Fruit fly (Drosophila melanogaster) whole organism: ENCODE results near the gene Cngl.

Source experiments
- CG8478 ChIP-seq: fragments of >200 bp; optimal IDR thresholded peaks from 2 replicates; lab custom pipeline; 2018; ENCODE audit warnings: inconsistent platforms
- Dll ChIP-seq: fragments of >200 bp; optimal IDR thresholded peaks from 2 replicates; lab custom pipeline; 2017
- EcR ChIP-seq, 2 experiments: fragments of >200 bp; optimal IDR thresholded peaks; 2 replicates each; lab custom pipeline; 2017; ENCODE audit warnings: missing biosample characterization in 2 of 2, missing genetic modification characterization in 2 of 2, missing genetic modification reagents in 2 of 2
- pan ChIP-seq: fragments of >200 bp; optimal IDR thresholded peaks from 2 replicates; lab custom pipeline; 2017
- psq ChIP-seq: fragments of >200 bp; optimal IDR thresholded peaks from 2 replicates; lab custom pipeline; 2017
- usp ChIP-seq: fragments of >200 bp; optimal IDR thresholded peaks from 2 replicates; lab custom pipeline; 2017; ENCODE audit warnings: missing biosample characterization, missing genetic modification characterization, mixed read lengths

Gene Cngl

dm6 chrX:15441245-15441644 lies at the start of gene Cngl:
Gene Cngl (minus strand): TSS chrX:15441252.
- no peak for TF ChIP-seq psq (lab: Kevin White, UChicago)
- no peak for TF ChIP-seq usp (GFP tag; lab: Kevin White, UChicago)
- no peak for TF ChIP-seq EcR (GFP tag; optimal IDR thresholded peaks at IDR 0.05; lab: Kevin White, UChicago)
- TF ChIP-seq Dll (lab: Kevin White, UChicago) = no peak

dm6 chrX:15490519-15490918 lies 49.5 kb upstream of the Cngl start:
- TF ChIP-seq psq (lab: Kevin White, UChicago) (no peak), Dll (lab: Kevin White, UChicago) (no peak), usp (GFP tag; lab: Kevin White, UChicago) (no peak), EcR (GFP tag; optimal IDR thresholded peaks at IDR 0.05; lab: Kevin White, UChicago) (no peak), pan (no peak), CG8478 (lab: Kevin White, UChicago) (no peak)

dm6 chrX:15486682-15487081 lies 45.6 kb upstream of the Cngl start, which contains the start of gene Gmap:
Gene Gmap (plus strand): TSS chrX:15486922.
- TF ChIP-seq psq (lab: Kevin White, UChicago) (no peak), Dll (lab: Kevin White, UChicago) (no peak), CG8478 (lab: Kevin White, UChicago) (no peak), usp (GFP tag; lab: Kevin White, UChicago) (no peak), pan (no peak), EcR (GFP tag; optimal IDR thresholded peaks at IDR 0.05; lab: Kevin White, UChicago) (no peak)

- TF ChIP-seq psq (lab: Kevin White, UChicago) (no peak), usp (GFP tag; lab: Kevin White, UChicago) (no peak), pan (no peak), Dll (lab: Kevin White, UChicago) (no peak), CG8478 (lab: Kevin White, UChicago) (no peak), EcR (GFP tag; optimal IDR thresholded peaks at IDR 0.05; lab: Kevin White, UChicago) (no peak)
These were observed 43.5 kb upstream of the Cngl start for dm6 chrX:15484451-15485032.

- no peak for TF ChIP-seq psq (lab: Kevin White, UChicago)
- peak; percentile 18 for TF ChIP-seq Dll (lab: Kevin White, UChicago)
- TF ChIP-seq CG8478 (lab: Kevin White, UChicago) = no peak
- no peak for TF ChIP-seq usp (GFP tag; lab: Kevin White, UChicago)
- no peak for TF ChIP-seq EcR (GFP tag; optimal IDR thresholded peaks at IDR 0.05; lab: Kevin White, UChicago)
These were observed 42.2 kb upstream of the Cngl start for dm6 chrX:15483010-15483802.

dm6 chrX:15482236-15482660 lies 41.2 kb upstream of the Cngl start, which contains the start of gene CG6340:
Gene CG6340 (plus strand): TSS chrX:15482374.
- TF ChIP-seq EcR (GFP tag; optimal IDR thresholded peaks at IDR 0.05; lab: Kevin White, UChicago) = no peak
- TF ChIP-seq CG8478 (lab: Kevin White, UChicago) = no peak
- TF ChIP-seq psq (lab: Kevin White, UChicago) = no peak
- TF ChIP-seq usp (GFP tag; lab: Kevin White, UChicago) = no peak
- TF ChIP-seq Dll (lab: Kevin White, UChicago) = no peak
- TF ChIP-seq pan = no peak

- TF ChIP-seq pan = no peak
- TF ChIP-seq Dll (lab: Kevin White, UChicago) = no peak
- TF ChIP-seq psq (lab: Kevin White, UChicago) = no peak
- no peak for TF ChIP-seq CG8478 (lab: Kevin White, UChicago)
- no peak for TF ChIP-seq EcR (GFP tag; optimal IDR thresholded peaks at IDR 0.05; lab: Kevin White, UChicago)
- no peak for TF ChIP-seq usp (GFP tag; lab: Kevin White, UChicago)
These were observed 34.7 kb upstream of the Cngl start, which contains the start of gene CG6324 for dm6 chrX:15475791-15476190. Gene CG6324 (plus strand): TSS chrX:15476091.

- no peak for TF ChIP-seq CG8478 (lab: Kevin White, UChicago)
These were observed 34.3 kb upstream of the Cngl start, which contains the start of gene mh for dm6 chrX:15475367-15475789. Gene mh (minus strand): TSS chrX:15475400.

dm6 chrX:15471904-15472303 lies 30.9 kb upstream of the Cngl start, which contains the start of the genes Grip128 and Alg14:
Gene Grip128 (minus strand): TSS chrX:15472119.
Gene Alg14 (plus strand): TSS chrX:15472164.
- TF ChIP-seq Dll (lab: Kevin White, UChicago) (no peak), usp (GFP tag; lab: Kevin White, UChicago) (no peak), pan (no peak), CG8478 (lab: Kevin White, UChicago) (no peak), psq (lab: Kevin White, UChicago) (no peak), EcR (GFP tag; optimal IDR thresholded peaks at IDR 0.05; lab: Kevin White, UChicago) (no peak)

dm6 chrX:15467402-15467941 lies 26.4 kb upstream of the Cngl start, which contains the start of the genes CG15642 and CG15641:
Gene CG15642 (minus strand): TSS chrX:15467757.
Gene CG15641 (plus strand): TSS chrX:15467891.
- TF ChIP-seq EcR (GFP tag; optimal IDR thresholded peaks at IDR 0.05; lab: Kevin White, UChicago) (no peak), pan (no peak), CG8478 (lab: Kevin White, UChicago) (no peak), usp (GFP tag; lab: Kevin White, UChicago) (no peak), Dll (lab: Kevin White, UChicago) (no peak), psq (lab: Kevin White, UChicago) (no peak)

dm6 chrX:15465410-15465809 lies 24.4 kb upstream of the Cngl start:
- TF ChIP-seq usp (GFP tag; lab: Kevin White, UChicago) (no peak), pan (no peak), psq (lab: Kevin White, UChicago) (no peak), EcR (GFP tag; optimal IDR thresholded peaks at IDR 0.05; lab: Kevin White, UChicago) (no peak), Dll (lab: Kevin White, UChicago) (no peak), CG8478 (lab: Kevin White, UChicago) (no peak)
